Worm (Caenorhabditis elegans): ENCODE measurements around the gene C01G6.3.

DNA sequence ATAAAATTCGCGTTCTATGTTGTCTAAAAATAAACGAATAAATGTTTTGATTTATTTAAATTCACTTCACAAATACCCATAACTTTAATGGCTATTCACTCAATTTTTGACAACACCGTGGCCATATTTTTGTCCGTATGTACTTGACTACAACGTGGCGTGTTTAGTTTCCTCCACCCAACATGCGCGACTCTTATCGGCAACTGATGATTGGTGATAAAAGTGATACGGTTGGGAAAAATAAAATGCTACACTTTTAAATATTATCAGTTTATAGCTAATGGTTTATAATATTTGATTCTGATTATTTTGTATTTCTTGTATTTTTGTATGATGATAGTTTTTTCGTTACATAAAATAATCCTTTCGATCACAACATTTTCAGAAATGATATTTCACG lies 21.9 kb downstream of the C01G6.3 start, which contains the start of gene acs-7:
- no peak for TF ChIP-seq flt-1 (GFP tag; IDR thresholded peaks at IDR 0.05)
- no peak for TF ChIP-seq ztf-23 (GFP tag; IDR thresholded peaks at IDR 0.05)
- no peak for TF ChIP-seq cog-1 (tag; optimal IDR thresholded peaks at IDR 0.05)
- no peak for TF ChIP-seq klf-2 (GFP tag; conservative IDR thresholded peaks at IDR 0.05)
- TF ChIP-seq tab-1 (GFP tag; IDR thresholded peaks at IDR 0.05), result no peak
- no peak for TF ChIP-seq T22C8.4 (GFP tag; IDR thresholded peaks at IDR 0.05)
- no peak for TF ChIP-seq ref-1 (GFP tag; conservative IDR thresholded peaks at IDR 0.05)
- TF ChIP-seq med-1 (GFP tag; optimal IDR thresholded peaks at IDR 0.05; ENCODE audit: insufficient read depth), result no peak
